Worm (Caenorhabditis elegans) whole organism, L3 larva: Measurements from ENCODE around the gene F57A10.4.
"Not testable (repeated sequence)": the region's sequence is repeated elsewhere in the genome, so short reads cannot be mapped to it uniquely, and the experiment has no call there.

Source experiments
- R02D3.7 ChIP-seq: fragments of 150-350 bp; optimal IDR thresholded peaks from 2 replicates; lab custom pipeline; 2014; ENCODE audit warnings: missing biosample characterization, missing genetic modification characterization
- ZK546.5 ChIP-seq: sonication (generic microtip); optimal IDR thresholded peaks from 2 replicates; lab custom pipeline; 2017; ENCODE audit warnings: missing biosample characterization, missing genetic modification characterization
- aly-2 ChIP-seq: fragments of 150-350 bp; optimal IDR thresholded peaks from 2 replicates; lab custom pipeline; 2014; ENCODE audit warnings: missing biosample characterization, missing genetic modification characterization
- ama-1 ChIP-seq: fragments of 150-350 bp; optimal IDR thresholded peaks from 2 replicates; lab custom pipeline; 2018
- ceh-28 ChIP-seq: fragments of 150-350 bp; optimal IDR thresholded peaks from 2 replicates; lab custom pipeline; 2014; ENCODE audit warnings: missing biosample characterization, missing genetic modification reagents, missing genetic modification characterization
- ceh-82 ChIP-seq: fragments of 150-350 bp; optimal IDR thresholded peaks from 2 replicates; lab custom pipeline; 2014; ENCODE audit warnings: missing biosample characterization, missing genetic modification characterization
- ceh-9 ChIP-seq: sonication (generic microtip); optimal IDR thresholded peaks from 2 replicates; lab custom pipeline; 2018; ENCODE audit warnings: missing biosample characterization, missing genetic modification characterization
- daf-12 ChIP-seq: fragments of 150-350 bp; optimal IDR thresholded peaks from 2 replicates; lab custom pipeline; 2014; ENCODE audit warnings: missing biosample characterization, missing genetic modification reagents, missing genetic modification characterization
- egl-5 ChIP-seq: fragments of 150-350 bp; optimal IDR thresholded peaks from 2 replicates; lab custom pipeline; 2017; ENCODE audit warnings: missing biosample characterization, missing genetic modification reagents, missing genetic modification characterization, inconsistent platforms
- elt-2 ChIP-seq: sonication (generic microtip); optimal IDR thresholded peaks from 2 replicates; lab custom pipeline; 2016; ENCODE audit warnings: missing genetic modification reagents, mild to moderate bottlenecking, missing genetic modification characterization, missing compliant biosample characterization
- elt-3 ChIP-seq, 3 experiments: fragments of 150-350 bp in 1 of 3; sonication (generic microtip) in 2 of 3; optimal IDR thresholded peaks; 2 replicates in 2 of 3; 4 replicates in 1 of 3; lab custom pipeline; 2014 to 2017; ENCODE audit warnings: missing biosample characterization in 3 of 3, missing genetic modification characterization in 3 of 3
- eor-1 ChIP-seq, 2 experiments: fragments of 150-350 bp; optimal IDR thresholded peaks; 2 replicates each; lab custom pipeline; 2014 to 2018; ENCODE audit warnings: missing biosample characterization in 2 of 2, missing genetic modification characterization in 2 of 2
- fkh-10 ChIP-seq: sonication (generic microtip); optimal IDR thresholded peaks from 2 replicates; lab custom pipeline; 2017; ENCODE audit warnings: missing biosample characterization, missing genetic modification reagents, missing genetic modification characterization
- fkh-2 ChIP-seq: fragments of 150-350 bp; optimal IDR thresholded peaks from 2 replicates; lab custom pipeline; 2014; ENCODE audit warnings: missing biosample characterization, missing genetic modification reagents, missing genetic modification characterization
- fos-1 ChIP-seq: fragments of 150-350 bp; optimal IDR thresholded peaks from 2 replicates; lab custom pipeline; 2014; ENCODE audit warnings: missing biosample characterization, missing genetic modification characterization
- hmg-11 ChIP-seq: sonication (generic microtip); optimal IDR thresholded peaks from 2 replicates; lab custom pipeline; 2016; ENCODE audit warnings: missing genetic modification characterization, missing compliant biosample characterization
- jun-1 ChIP-seq: fragments of 150-350 bp; optimal IDR thresholded peaks from 2 replicates; lab custom pipeline; 2014; ENCODE audit warnings: missing biosample characterization, missing genetic modification reagents, missing genetic modification characterization
- lin-15B ChIP-seq: fragments of 150-350 bp; optimal IDR thresholded peaks from 2 replicates; lab custom pipeline; 2014; ENCODE audit warnings: missing biosample characterization, missing genetic modification characterization
- lin-39 ChIP-seq: fragments of 150-350 bp; optimal IDR thresholded peaks from 2 replicates; lab custom pipeline; 2018; ENCODE audit warnings: missing biosample characterization, missing genetic modification reagents, missing genetic modification characterization
- lsy-12 ChIP-seq: sonication (generic microtip); optimal IDR thresholded peaks from 2 replicates; lab custom pipeline; 2016; ENCODE audit warnings: mild to moderate bottlenecking, missing genetic modification characterization, missing compliant biosample characterization
- mdl-1 ChIP-seq: fragments of 150-350 bp; optimal IDR thresholded peaks from 2 replicates; lab custom pipeline; 2014; ENCODE audit warnings: missing biosample characterization, missing genetic modification characterization
- mml-1 ChIP-seq: fragments of 150-350 bp; sonication (generic microtip); optimal IDR thresholded peaks from 3 replicates; lab custom pipeline; 2014; ENCODE audit warnings: missing biosample characterization, missing genetic modification characterization
- nfya-1 ChIP-seq: sonication (generic microtip); optimal IDR thresholded peaks from 2 replicates; lab custom pipeline; 2017; ENCODE audit warnings: missing genetic modification characterization, mild to moderate bottlenecking, missing compliant biosample characterization, antibody characterized with exemption, moderate library complexity; ENCODE audit not compliant: insufficient read depth
- nhr-23 ChIP-seq: fragments of 150-350 bp; optimal IDR thresholded peaks from 2 replicates; lab custom pipeline; 2014; ENCODE audit warnings: missing biosample characterization, missing genetic modification reagents, missing genetic modification characterization
- nhr-237 ChIP-seq: fragments of 150-350 bp; optimal IDR thresholded peaks from 2 replicates; lab custom pipeline; 2014; ENCODE audit warnings: missing biosample characterization, missing genetic modification characterization
- nhr-25 ChIP-seq: sonication (generic microtip); optimal IDR thresholded peaks from 2 replicates; lab custom pipeline; 2017; ENCODE audit warnings: missing biosample characterization, missing genetic modification characterization
- nhr-28 ChIP-seq: fragments of 150-350 bp; optimal IDR thresholded peaks from 2 replicates; lab custom pipeline; 2014; ENCODE audit warnings: missing biosample characterization, missing genetic modification characterization
- nhr-43 ChIP-seq: sonication (generic microtip); optimal IDR thresholded peaks from 2 replicates; lab custom pipeline; 2016; ENCODE audit warnings: mild to moderate bottlenecking, missing genetic modification characterization, missing compliant biosample characterization; ENCODE audit not compliant: poor library complexity, severe bottlenecking
- nhr-76 ChIP-seq: fragments of 150-350 bp; sonication (generic microtip); optimal IDR thresholded peaks from 5 replicates; lab custom pipeline; 2014; ENCODE audit warnings: missing biosample characterization, missing genetic modification characterization
- nhr-77 ChIP-seq: fragments of 150-350 bp; optimal IDR thresholded peaks from 2 replicates; lab custom pipeline; 2014; ENCODE audit warnings: missing biosample characterization, missing genetic modification characterization
- pqm-1 ChIP-seq: fragments of 150-350 bp; optimal IDR thresholded peaks from 2 replicates; lab custom pipeline; 2017; ENCODE audit warnings: missing biosample characterization, missing genetic modification characterization, inconsistent platforms
- sea-2 ChIP-seq: fragments of 150-350 bp; sonication (generic microtip); optimal IDR thresholded peaks from 4 replicates; lab custom pipeline; 2014; ENCODE audit warnings: missing biosample characterization, missing genetic modification reagents, missing genetic modification characterization
- skn-1 ChIP-seq: fragments of 150-350 bp; optimal IDR thresholded peaks from 2 replicates; lab custom pipeline; 2014; ENCODE audit warnings: missing biosample characterization, missing genetic modification characterization
- snpc-4 ChIP-seq: fragments of 150-350 bp; optimal IDR thresholded peaks from 2 replicates; lab custom pipeline; 2014; ENCODE audit warnings: missing biosample characterization, missing genetic modification characterization
- tbx-2 ChIP-seq: sonication (generic microtip); optimal IDR thresholded peaks from 2 replicates; lab custom pipeline; 2016; ENCODE audit warnings: mild to moderate bottlenecking, missing genetic modification characterization, missing compliant biosample characterization
- unc-39 ChIP-seq: sonication (generic microtip); optimal IDR thresholded peaks from 4 replicates; lab custom pipeline; 2017; ENCODE audit warnings: missing biosample characterization, missing genetic modification characterization
- unc-62 ChIP-seq: fragments of 150-350 bp; sonication (generic microtip); optimal IDR thresholded peaks from 4 replicates; lab custom pipeline; 2014; ENCODE audit warnings: missing biosample characterization, missing genetic modification reagents, missing genetic modification characterization
- ztf-11 ChIP-seq: fragments of 150-350 bp; optimal IDR thresholded peaks from 2 replicates; lab custom pipeline; 2014; ENCODE audit warnings: missing biosample characterization, missing genetic modification characterization
- ztf-4 ChIP-seq: fragments of 150-350 bp; optimal IDR thresholded peaks from 2 replicates; lab custom pipeline; 2014; ENCODE audit warnings: missing biosample characterization, missing genetic modification characterization

Gene F57A10.4

ce11 chrV:15752049-15752448 is 17.2 kb upstream of the F57A10.4 start, which contains the start of gene str-43:
Gene str-43, minus strand, starts transcription at chrV:15752149.
- TF ChIP-seq nhr-25 (tag; lab: Kevin White, UChicago) (no peak), jun-1 (tag; lab: Kevin White, UChicago) (no peak), snpc-4 (no peak), fkh-2 (tag; lab: Kevin White, UChicago) (no peak), nhr-76 (tag; lab: Kevin White, UChicago) (no peak)
- TF ChIP-seq, all 47 proteins: peak for 0

- not testable (repeated sequence) for TF ChIP-seq nhr-25, hmg-11, ceh-82 (tag; lab: Kevin White, UChicago)
These were observed 16.3 kb upstream of the F57A10.4 start, which contains the start of gene str-5 for ce11 chrV:15752941-15753340. Gene str-5, plus strand, starts transcription at chrV:15753241.

- TF ChIP-seq snpc-4; unc-62; nhr-43 (tag; lab: Kevin White, UChicago): not testable (repeated sequence)
These were observed 14.5 kb upstream of the F57A10.4 start, which contains the start of gene str-8 for ce11 chrV:15754731-15755130. Gene str-8, plus strand, starts transcription at chrV:15755031.

- TF ChIP-seq elt-3 (tag; optimal IDR thresholded peaks at IDR 0.05; lab: Kevin White, UChicago) (no peak), egl-5 (tag; lab: Kevin White, UChicago) (no peak), ztf-11 (tag; lab: Kevin White, UChicago) (no peak), nhr-77 (tag; lab: Kevin White, UChicago) (no peak), nhr-23 (tag; lab: Kevin White, UChicago) (no peak), elt-2 (tag; lab: Kevin White, UChicago) (no peak), fos-1 (tag; lab: Kevin White, UChicago) (no peak), ztf-4 (tag; lab: Kevin White, UChicago) (no peak)
These were observed 11.6 kb upstream of the F57A10.4 start for ce11 chrV:15757645-15758044.

ce11 chrV:15758449-15758848 is 10.8 kb upstream of the F57A10.4 start, which contains the start of gene str-9:
Gene str-9, plus strand, starts transcription at chrV:15758749.
- TF ChIP-seq nhr-43 (tag; lab: Kevin White, UChicago), result no peak

ce11 chrV:15766122-15766594 is 3.1 kb upstream of the F57A10.4 start, which contains the start of the genes haf-3 and F57A10.2:
Gene haf-3, minus strand, starts transcription at chrV:15766172.
Gene F57A10.2, plus strand, starts transcription at chrV:15766575.
- TF ChIP-seq nhr-25 (tag; lab: Kevin White, UChicago) (peak; percentile 85), mdl-1 (no peak), nhr-28 (tag; lab: Kevin White, UChicago) (no peak), ztf-4 (tag; lab: Kevin White, UChicago) (peak; percentile 17), ama-1 (lab: Kevin White, UChicago) (peak; percentile 62), sea-2 (no peak), lsy-12 (tag; lab: Kevin White, UChicago) (peak; percentile 78), nfya-1 (tag; lab: Kevin White, UChicago) (peak; percentile 89), R02D3.7 (tag; lab: Kevin White, UChicago) (peak; percentile 87), aly-2 (tag; lab: Kevin White, UChicago) (peak; percentile 30), daf-12 (peak; percentile 32), lin-39 (peak; percentile 62), nhr-237 (tag; lab: Kevin White, UChicago) (no peak), unc-39 (tag; lab: Kevin White, UChicago) (no peak), fkh-10 (GFP tag; lab: Kevin White, UChicago) (peak; percentile 34), nhr-77 (tag; lab: Kevin White, UChicago) (peak; percentile 80), tbx-2 (peak; percentile 89), ztf-11 (tag; lab: Kevin White, UChicago) (no peak), lin-15B (tag; lab: Kevin White, UChicago) (peak; percentile 93), nhr-76 (tag; lab: Kevin White, UChicago) (no peak), ceh-82 (tag; lab: Kevin White, UChicago) (peak; percentile 87), elt-2 (tag; lab: Kevin White, UChicago) (peak; percentile 58), skn-1 (tag; lab: Kevin White, UChicago) (peak; percentile 49), hmg-11 (tag; lab: Kevin White, UChicago) (peak; percentile 82), pqm-1 (peak; percentile 54), fos-1 (tag; lab: Kevin White, UChicago) (no peak), eor-1 (tag; optimal IDR thresholded peaks at IDR 0.05; lab: Kevin White, UChicago) (no peak), mml-1 (tag; lab: Kevin White, UChicago) (no peak), nhr-43 (tag; lab: Kevin White, UChicago) (peak; percentile 90), jun-1 (tag; lab: Kevin White, UChicago) (peak; percentile 74), ZK546.5 (tag; lab: Kevin White, UChicago) (peak; percentile 33), ceh-28 (tag; lab: Kevin White, UChicago) (peak; percentile 78), nhr-23 (tag; lab: Kevin White, UChicago) (peak; percentile 91), ceh-9 (tag; lab: Kevin White, UChicago) (no peak), egl-5 (tag; lab: Kevin White, UChicago) (peak; percentile 80), unc-62 (no peak)
